Worm (Caenorhabditis elegans) whole organism, L1 larva: ENCODE results near the gene ent-1.

Source experiments
- C04F5.9 ChIP-seq: sonication (generic microtip); optimal IDR thresholded peaks from 2 replicates; lab custom pipeline; 2016; ENCODE audit warnings: missing genetic modification characterization, missing compliant biosample characterization
- C34B4.2 ChIP-seq: sonication (generic microtip); optimal IDR thresholded peaks from 2 replicates; lab custom pipeline; 2017; ENCODE audit warnings: mild to moderate bottlenecking, missing genetic modification characterization, missing compliant biosample characterization
- Y116A8C.19 ChIP-seq: sonication (generic microtip); optimal IDR thresholded peaks from 2 replicates; lab custom pipeline; 2016; ENCODE audit warnings: missing compliant biosample characterization, missing genetic modification characterization, borderline replicate concordance
- aha-1 ChIP-seq: fragments of 150-350 bp; optimal IDR thresholded peaks from 2 replicates; lab custom pipeline; 2014; ENCODE audit warnings: missing biosample characterization, missing genetic modification characterization
- blmp-1 ChIP-seq: fragments of 150-350 bp; optimal IDR thresholded peaks from 2 replicates; lab custom pipeline; 2014; ENCODE audit warnings: missing biosample characterization, missing genetic modification characterization
- ceh-63 ChIP-seq: fragments of 200-800 bp; sonication (Bioruptor generic); optimal IDR thresholded peaks from 2 replicates; lab custom pipeline; 2018; ENCODE audit warnings: mild to moderate bottlenecking, missing genetic modification characterization, missing compliant biosample characterization
- ceh-8 ChIP-seq: fragments of 200-800 bp; sonication (Bioruptor generic); optimal IDR thresholded peaks from 2 replicates; lab custom pipeline; 2018; ENCODE audit warnings: mild to moderate bottlenecking, missing genetic modification characterization, moderate library complexity, missing compliant biosample characterization
- ces-1 ChIP-seq: fragments of 150-350 bp; optimal IDR thresholded peaks from 2 replicates; lab custom pipeline; 2014; ENCODE audit warnings: missing biosample characterization, missing genetic modification reagents, missing genetic modification characterization
- dpl-1 ChIP-seq, 3 experiments: fragments of 150-350 bp in 2 of 3; sonication (generic microtip) in 1 of 3; optimal IDR thresholded peaks; 2 replicates each; lab custom pipeline; 2014 to 2017; ENCODE audit warnings: missing biosample characterization in 3 of 3, missing genetic modification characterization in 3 of 3, missing genetic modification reagents in 3 of 3
- efl-1 ChIP-seq, 4 experiments: fragments of 150-350 bp; optimal IDR thresholded peaks in 3 of 4; peaks in 1 of 4; 1 replicate in 1 of 4; 2 replicates in 3 of 4; lab custom pipeline; 2014; ENCODE audit warnings: missing biosample characterization in 2 of 4, missing genetic modification characterization in 2 of 4, missing genetic modification reagents in 2 of 4
- egl-13 ChIP-seq: sonication (generic microtip); optimal IDR thresholded peaks from 2 replicates; lab custom pipeline; 2016; ENCODE audit warnings: missing genotype, missing genetic modification reagents, missing genetic modification characterization, missing compliant biosample characterization
- elt-3 ChIP-seq, 6 experiments: fragments of 150-350 bp in 1 of 6; sonication (generic microtip); optimal IDR thresholded peaks; 2 replicates each; lab custom pipeline; 2017 to 2018; ENCODE audit warnings: missing biosample characterization in 6 of 6, missing genetic modification characterization in 6 of 6, inconsistent platforms in 1 of 6
- fkh-10 ChIP-seq: sonication (generic microtip); optimal IDR thresholded peaks from 2 replicates; lab custom pipeline; 2017; ENCODE audit warnings: missing biosample characterization, missing genetic modification reagents, missing genetic modification characterization
- fkh-4 ChIP-seq: sonication (generic microtip); optimal IDR thresholded peaks from 2 replicates; lab custom pipeline; 2016; ENCODE audit warnings: missing compliant biosample characterization, missing genetic modification characterization, borderline replicate concordance
- fos-1 ChIP-seq: fragments of 150-350 bp; optimal IDR thresholded peaks from 2 replicates; lab custom pipeline; 2014; ENCODE audit warnings: missing biosample characterization, missing genetic modification characterization
- hlh-17 ChIP-seq: fragments of 200-800 bp; sonication (Bioruptor generic); optimal IDR thresholded peaks from 2 replicates; lab custom pipeline; 2018; ENCODE audit warnings: missing genetic modification characterization, mild to moderate bottlenecking, missing compliant biosample characterization, moderate library complexity, borderline replicate concordance
- isw-1 ChIP-seq: fragments of 200-800 bp; sonication (Bioruptor generic); IDR thresholded peaks from 2 replicates; pipeline ENCODE4 v1.3.6; 2022; ENCODE audit warnings: missing genetic modification characterization, missing compliant biosample characterization
- lin-13 ChIP-seq: fragments of 150-350 bp; optimal IDR thresholded peaks from 2 replicates; lab custom pipeline; 2014; ENCODE audit warnings: missing biosample characterization, missing genetic modification reagents, missing genetic modification characterization
- lin-14 ChIP-seq: fragments of 200-800 bp; sonication (Bioruptor generic); optimal IDR thresholded peaks from 2 replicates; lab custom pipeline; 2018; ENCODE audit warnings: mild to moderate bottlenecking, missing genetic modification characterization, moderate library complexity, missing compliant biosample characterization
- lin-35 ChIP-seq, 2 experiments: fragments of 150-350 bp; optimal IDR thresholded peaks; 2 replicates each; lab custom pipeline; 2014; ENCODE audit warnings: missing biosample characterization in 2 of 2, missing genetic modification characterization in 2 of 2, missing genetic modification reagents in 2 of 2
- mef-2 ChIP-seq: fragments of 150-350 bp; optimal IDR thresholded peaks from 2 replicates; lab custom pipeline; 2014; ENCODE audit warnings: missing biosample characterization, missing genetic modification characterization
- nhr-19 ChIP-seq: fragments of 200-800 bp; sonication (Bioruptor generic); conservative IDR thresholded peaks from 2 replicates; pipeline ENCODE4 v1.3.6; 2022; ENCODE audit warnings: missing genetic modification characterization, missing compliant biosample characterization
- nhr-20 ChIP-seq: sonication (generic microtip); optimal IDR thresholded peaks from 2 replicates; lab custom pipeline; 2016; ENCODE audit warnings: mild to moderate bottlenecking, missing genetic modification characterization, missing compliant biosample characterization
- nhr-28 ChIP-seq: fragments of 150-350 bp; optimal IDR thresholded peaks from 2 replicates; lab custom pipeline; 2014; ENCODE audit warnings: missing biosample characterization, missing genetic modification characterization
- nhr-47 ChIP-seq: sonication (generic microtip); optimal IDR thresholded peaks from 2 replicates; lab custom pipeline; 2016; ENCODE audit warnings: mild to moderate bottlenecking, missing genetic modification characterization, moderate library complexity, missing compliant biosample characterization
- nhr-85 ChIP-seq: sonication (generic microtip); peaks from one replicate; lab custom pipeline; 2016; ENCODE audit warnings: missing genetic modification characterization, inconsistent platforms, missing compliant biosample characterization
- sptf-1 ChIP-seq: fragments of 150-350 bp; optimal IDR thresholded peaks from 2 replicates; lab custom pipeline; 2014; ENCODE audit warnings: missing biosample characterization, missing genetic modification characterization
- sup-37 ChIP-seq: fragments of 200-800 bp; sonication (Bioruptor generic); optimal IDR thresholded peaks from 2 replicates; lab custom pipeline; 2018; ENCODE audit warnings: mild to moderate bottlenecking, missing genetic modification characterization, missing compliant biosample characterization
- tbx-2 ChIP-seq: sonication (generic microtip); optimal IDR thresholded peaks from 2 replicates; lab custom pipeline; 2016; ENCODE audit warnings: missing genetic modification characterization, missing compliant biosample characterization
- tlp-1 ChIP-seq: fragments of 150-350 bp; optimal IDR thresholded peaks from 2 replicates; lab custom pipeline; 2014; ENCODE audit warnings: missing biosample characterization, missing genetic modification characterization
- unc-30 ChIP-seq: sonication (generic microtip); optimal IDR thresholded peaks from 2 replicates; lab custom pipeline; 2017; ENCODE audit warnings: missing biosample characterization, missing genetic modification characterization
- unc-62 ChIP-seq: fragments of 150-350 bp; optimal IDR thresholded peaks from 2 replicates; lab custom pipeline; 2014; ENCODE audit warnings: missing biosample characterization, missing genetic modification reagents, missing genetic modification characterization
- unc-98 ChIP-seq: fragments of 200-800 bp; sonication (Bioruptor generic); IDR thresholded peaks from 2 replicates; pipeline ENCODE4 v1.3.6; 2022; ENCODE audit warnings: missing genetic modification characterization, missing compliant biosample characterization
- zip-4 ChIP-seq: fragments of 200-800 bp; sonication (Bioruptor generic); optimal IDR thresholded peaks from 2 replicates; lab custom pipeline; 2018; ENCODE audit warnings: mild to moderate bottlenecking, missing genetic modification characterization, moderate library complexity, missing compliant biosample characterization
- ztf-4 ChIP-seq: fragments of 150-350 bp; optimal IDR thresholded peaks from 2 replicates; lab custom pipeline; 2014; ENCODE audit warnings: missing biosample characterization, missing genetic modification characterization

ent-1 gene

DNA sequence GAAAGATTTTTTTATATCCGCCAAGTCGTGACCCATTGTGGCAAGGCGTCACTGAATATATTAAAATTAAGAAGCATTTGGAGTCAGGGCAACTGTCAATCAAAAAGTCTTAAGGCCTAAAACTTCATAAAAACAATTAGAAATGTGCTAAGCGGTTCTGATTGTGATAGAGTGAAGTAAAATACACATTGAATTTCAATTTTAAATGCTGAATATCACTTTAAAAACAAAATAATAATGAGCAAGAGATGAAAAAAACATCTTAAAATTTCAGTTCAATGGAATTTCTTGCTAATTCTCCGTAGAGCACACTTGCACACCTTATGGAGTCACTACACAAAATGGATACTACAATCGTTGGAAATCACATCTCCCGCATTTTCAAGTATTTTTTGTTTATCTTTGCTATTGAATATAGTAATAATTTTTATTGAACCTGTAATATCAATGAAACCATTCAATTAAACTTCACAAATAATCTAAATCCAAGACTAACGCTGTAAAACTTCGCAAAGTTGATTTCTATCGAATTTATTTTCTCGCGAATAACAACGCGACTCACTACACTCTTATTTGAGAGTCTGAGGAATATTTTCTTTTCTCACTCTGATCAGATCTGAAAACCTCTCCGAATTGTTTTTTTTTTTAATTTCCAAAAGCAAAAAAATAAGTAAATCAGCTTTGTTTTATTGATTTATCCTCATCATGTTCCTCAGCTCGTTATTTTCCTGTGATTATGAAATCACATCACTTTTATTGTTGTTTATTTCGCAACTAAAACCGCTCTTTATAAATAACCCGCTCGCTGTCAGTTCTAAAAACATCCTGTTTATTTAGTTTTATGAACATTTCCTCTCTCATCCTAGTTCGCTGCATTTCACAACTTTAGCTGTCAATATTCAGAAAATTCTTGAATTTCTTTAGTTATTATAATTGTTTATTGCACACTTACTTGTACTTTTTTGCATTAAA, 19.5 kb downstream of the ent-1 start, which contains the start of gene mars-1 (continued):
- TF ChIP-seq lin-13 (GFP tag; lab: Kevin White, UChicago) = peak; percentile 30
- TF ChIP-seq blmp-1 (tag; lab: Kevin White, UChicago) = peak; percentile 12
- TF ChIP-seq fos-1 = no peak
- TF ChIP-seq C34B4.2 (tag; lab: Kevin White, UChicago) = no peak
- TF ChIP-seq tlp-1 (tag; lab: Kevin White, UChicago) = no peak
- TF ChIP-seq unc-62 (GFP tag; lab: Kevin White, UChicago) = no peak
- TF ChIP-seq ztf-4 = peak; percentile 4
- TF ChIP-seq tbx-2 (tag; lab: Kevin White, UChicago) = peak; percentile 73
- peak; percentile 86 for TF ChIP-seq nhr-20
- peak; percentile 62 for TF ChIP-seq C04F5.9 (tag; lab: Kevin White, UChicago)
- peak; percentile 51 for TF ChIP-seq nhr-19
- no peak for TF ChIP-seq zip-4 (GFP tag; lab: Kevin White, UChicago)
- no peak for TF ChIP-seq Y116A8C.19 (tag; lab: Kevin White, UChicago)
- peak; percentile 7; the same call in 1 of the 2 replicates for TF ChIP-seq unc-98 (GFP tag; lab: Robert Waterston, UW)
- TF ChIP-seq unc-30 (tag; lab: Kevin White, UChicago) = no peak
- TF ChIP-seq nhr-85 (tag; lab: Kevin White, UChicago) = peak; percentile 81
- no peak for TF ChIP-seq aha-1 (tag; lab: Kevin White, UChicago)
- peak; percentile 56 for TF ChIP-seq egl-13 (tag; lab: Kevin White, UChicago)
- no peak for TF ChIP-seq hlh-17
- no peak for TF ChIP-seq sup-37 (GFP tag; lab: Kevin White, UChicago)
- TF ChIP-seq ceh-8 (GFP tag; lab: Kevin White, UChicago) = no peak
- no peak for TF ChIP-seq mef-2 (tag; lab: Kevin White, UChicago)
- TF ChIP-seq dpl-1 (GFP tag; optimal IDR thresholded peaks at IDR 0.05; lab: Kevin White, UChicago) = peak; percentile 53 to 63 (median 61)
- TF ChIP-seq lin-14 (GFP tag; lab: Kevin White, UChicago) = peak; percentile 84
- TF ChIP-seq ceh-63 = peak; percentile 55
- TF ChIP-seq nhr-47 (tag; lab: Kevin White, UChicago) = peak; percentile 82
- no peak for TF ChIP-seq fkh-10 (GFP tag; lab: Kevin White, UChicago)
- TF ChIP-seq lin-35 (GFP tag; optimal IDR thresholded peaks at IDR 0.05; lab: Kevin White, UChicago) = peak; percentile 66 to 84
- no peak for TF ChIP-seq fkh-4 (tag; lab: Kevin White, UChicago)
- no peak for TF ChIP-seq ces-1 (GFP tag; lab: Kevin White, UChicago)
- TF ChIP-seq nhr-28 = no peak
- TF ChIP-seq efl-1 (optimal IDR thresholded peaks at IDR 0.05; lab: Kevin White, UChicago) = peak; percentile 70 to 72
- TF ChIP-seq efl-1 (GFP tag; optimal IDR thresholded peaks at IDR 0.05 in 1 of 2; lab: Kevin White, UChicago) = peak; percentile 58 to 89
- TF ChIP-seq isw-1 (GFP tag; lab: Robert Waterston, UW) = peak; percentile 80

DNA sequence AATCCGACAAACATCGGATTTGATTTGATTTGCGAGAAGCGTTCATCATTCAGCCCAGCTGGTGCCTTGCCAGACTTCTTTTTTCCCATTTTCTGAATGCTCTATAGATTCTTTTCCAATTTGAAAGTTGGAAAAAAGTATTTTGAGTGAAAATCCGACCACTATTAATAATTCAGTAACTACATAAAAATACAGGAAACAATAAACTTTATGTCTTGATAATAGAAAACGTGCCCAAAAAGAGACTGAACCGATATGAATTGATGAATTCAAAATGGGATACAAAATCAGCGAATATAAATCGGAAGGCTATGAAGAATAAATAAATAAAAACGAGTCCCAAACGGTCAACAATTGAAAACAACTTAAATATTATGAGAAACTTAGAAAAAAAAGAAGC, 23.5 kb downstream of the ent-1 start, which contains the start of gene F58B3.4:
Gene F58B3.4 (minus strand): TSS at position 101 of the 400 bp plus-strand sequence.
- no peak for TF ChIP-seq sptf-1 (tag; lab: Kevin White, UChicago)
- no peak for TF ChIP-seq unc-98 (GFP tag; lab: Robert Waterston, UW)

DNA sequence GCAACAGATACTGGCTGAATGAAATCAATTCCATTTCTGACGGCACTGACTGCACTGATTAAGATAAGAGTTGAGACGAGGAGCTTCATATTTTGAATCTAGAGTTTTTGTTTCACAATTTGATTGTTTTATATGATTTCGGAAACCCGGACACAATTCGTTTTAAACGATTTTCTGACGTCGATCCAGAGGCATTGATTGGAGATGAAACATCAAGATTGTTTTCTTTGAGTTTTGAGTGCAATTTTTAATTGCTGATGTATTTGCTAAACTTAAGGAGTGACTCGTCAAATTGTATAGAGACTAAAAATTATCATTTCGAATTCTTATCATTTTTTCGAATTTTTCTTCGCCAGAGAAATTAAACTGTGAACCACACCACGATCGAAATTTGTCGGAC, 27.4 kb downstream of the ent-1 start, which contains the start of gene lys-6:
Gene lys-6 (minus strand): TSS at position 101 of the 400 bp plus-strand sequence.
- TF ChIP-seq ceh-63 (no peak), efl-1 (optimal IDR thresholded peaks at IDR 0.05; lab: Kevin White, UChicago) (no peak), efl-1 (GFP tag; optimal IDR thresholded peaks at IDR 0.05 in 1 of 2; lab: Kevin White, UChicago) (peak in 1 of 2 experiments; percentile 68), elt-3 (tag; optimal IDR thresholded peaks at IDR 0.05; lab: Kevin White, UChicago) (no peak), lin-14 (GFP tag; lab: Kevin White, UChicago) (no peak)
